Worm (Caenorhabditis elegans) whole organism, young adult: ENCODE data around the gene cav-1.

ENCODE experiments used
- C06A6.2 ChIP-seq: fragments of 200-800 bp; sonication (Bioruptor generic); conservative IDR thresholded peaks from 2 replicates; pipeline ENCODE4 v1.3.6; 2022; ENCODE audit warnings: missing genetic modification characterization, missing compliant biosample characterization
- F10E7.11 ChIP-seq: sonication (generic microtip); optimal IDR thresholded peaks from 2 replicates; lab custom pipeline; 2017; ENCODE audit warnings: mild to moderate bottlenecking, missing genetic modification characterization, moderate library complexity, missing compliant biosample characterization
- F22D6.2 ChIP-seq: sonication (generic microtip); optimal IDR thresholded peaks from 2 replicates; lab custom pipeline; 2016; ENCODE audit warnings: mild to moderate bottlenecking, missing genetic modification characterization, missing compliant biosample characterization
- F23B12.7 ChIP-seq: sonication (generic microtip); optimal IDR thresholded peaks from 2 replicates; lab custom pipeline; 2017; ENCODE audit warnings: missing genetic modification characterization, mild to moderate bottlenecking, missing compliant biosample characterization, antibody characterized with exemption, moderate library complexity; ENCODE audit not compliant: insufficient read depth
- T07F8.4 ChIP-seq: sonication (generic microtip); optimal IDR thresholded peaks from 2 replicates; lab custom pipeline; 2016; ENCODE audit warnings: mild to moderate bottlenecking, missing genetic modification characterization, moderate library complexity, missing compliant biosample characterization
- T26A5.8 ChIP-seq: sonication (generic microtip); optimal IDR thresholded peaks from 2 replicates; lab custom pipeline; 2016; ENCODE audit warnings: missing genetic modification characterization, missing compliant biosample characterization
- Y53F4B.3 ChIP-seq: fragments of 200-800 bp; sonication (Bioruptor generic); IDR thresholded peaks from 2 replicates; pipeline ENCODE4 v1.3.6; 2022; ENCODE audit warnings: missing genetic modification reagents, missing genetic modification characterization, missing compliant biosample characterization
- Y53G8AR.9 ChIP-seq: fragments of 200-800 bp; sonication (Bioruptor generic); conservative IDR thresholded peaks from 2 replicates; pipeline ENCODE4 v1.3.6; 2022; ENCODE audit warnings: missing genetic modification reagents, missing genetic modification characterization, missing compliant biosample characterization
- Y79H2A.3 ChIP-seq: fragments of 200-800 bp; sonication (Bioruptor generic); conservative IDR thresholded peaks from 2 replicates; pipeline ENCODE4 v1.3.6; 2022; ENCODE audit warnings: missing genetic modification reagents, missing genetic modification characterization, missing compliant biosample characterization
- atf-7 ChIP-seq: sonication (generic microtip); optimal IDR thresholded peaks from 2 replicates; lab custom pipeline; 2017; ENCODE audit warnings: mild to moderate bottlenecking, missing genetic modification characterization, missing compliant biosample characterization
- attf-6 ChIP-seq: fragments of 200-800 bp; sonication (Bioruptor generic); IDR thresholded peaks from 2 replicates; pipeline ENCODE4 v1.3.6; 2022; ENCODE audit warnings: missing genetic modification reagents, missing genetic modification characterization, missing compliant biosample characterization
- bed-1 ChIP-seq: fragments of 200-800 bp; sonication (Bioruptor generic); IDR thresholded peaks from 2 replicates; pipeline ENCODE4 v1.3.6; 2022; ENCODE audit warnings: missing genetic modification reagents, missing genetic modification characterization, missing compliant biosample characterization
- ccch-3 ChIP-seq: fragments of 200-800 bp; sonication (Bioruptor generic); optimal IDR thresholded peaks from 2 replicates; lab custom pipeline; 2018; ENCODE audit warnings: mild to moderate bottlenecking, missing genetic modification characterization, missing compliant biosample characterization
- cebp-1 ChIP-seq, 2 experiments: fragments of 200-800 bp in 1 of 2; sonication (Bioruptor generic) in 1 of 2; sonication (generic microtip) in 1 of 2; IDR thresholded peaks in 1 of 2; optimal IDR thresholded peaks in 1 of 2; 2 replicates each; pipeline versions ENCODE4 v1.3.6 to Lab custom; 2017 to 2022; ENCODE audit warnings: missing compliant biosample characterization in 2 of 2, missing genetic modification characterization in 2 of 2, mild to moderate bottlenecking in 1 of 2, missing genetic modification reagents in 1 of 2, moderate library complexity in 1 of 2
- ceh-27 ChIP-seq: fragments of 200-800 bp; sonication (Bioruptor generic); optimal IDR thresholded peaks from 2 replicates; lab custom pipeline; 2018; ENCODE audit warnings: mild to moderate bottlenecking, missing genetic modification characterization, moderate library complexity, missing compliant biosample characterization
- ceh-58 ChIP-seq: fragments of 200-800 bp; sonication (Bioruptor generic); IDR thresholded peaks from 2 replicates; pipeline ENCODE4 v1.3.6; 2022; ENCODE audit warnings: missing genetic modification characterization, missing compliant biosample characterization
- ceh-91 ChIP-seq: fragments of 200-800 bp; sonication (Bioruptor generic); IDR thresholded peaks from 2 replicates; pipeline ENCODE4 v1.3.6; 2022; ENCODE audit warnings: missing genetic modification reagents, missing genetic modification characterization, missing compliant biosample characterization
- die-1 ChIP-seq: sonication (generic microtip); optimal IDR thresholded peaks from 2 replicates; lab custom pipeline; 2016; ENCODE audit warnings: missing genotype, mild to moderate bottlenecking, missing genetic modification characterization, missing compliant biosample characterization
- dpff-1 ChIP-seq: sonication (generic microtip); optimal IDR thresholded peaks from 2 replicates; lab custom pipeline; 2017; ENCODE audit warnings: mild to moderate bottlenecking, missing genetic modification characterization, missing compliant biosample characterization
- efl-1 ChIP-seq: fragments of 150-350 bp; optimal IDR thresholded peaks from 2 replicates; lab custom pipeline; 2014; ENCODE audit warnings: missing biosample characterization, missing genetic modification reagents, missing genetic modification characterization
- egl-44 ChIP-seq: fragments of 200-800 bp; sonication (Bioruptor generic); IDR thresholded peaks from 2 replicates; pipeline ENCODE4 v1.3.6; 2022; ENCODE audit warnings: missing genetic modification reagents, missing genetic modification characterization, missing compliant biosample characterization
- gei-17 ChIP-seq: fragments of 200-800 bp; sonication (Bioruptor generic); optimal IDR thresholded peaks from 2 replicates; lab custom pipeline; 2018; ENCODE audit warnings: mild to moderate bottlenecking, missing genetic modification characterization, missing compliant biosample characterization
- hlh-12 ChIP-seq: sonication (generic microtip); optimal IDR thresholded peaks from 2 replicates; lab custom pipeline; 2016; ENCODE audit warnings: missing genetic modification characterization, missing compliant biosample characterization
- hmg-1.2 ChIP-seq: fragments of 200-800 bp; sonication (Bioruptor generic); IDR thresholded peaks from 2 replicates; pipeline ENCODE4 v1.3.6; 2022; ENCODE audit warnings: missing genetic modification reagents, missing genetic modification characterization, missing compliant biosample characterization
- hsf-1 ChIP-seq: fragments of 200-800 bp; sonication (Bioruptor generic); IDR thresholded peaks from 2 replicates; pipeline ENCODE4 v1.3.6; 2022; ENCODE audit warnings: missing genetic modification reagents, missing genetic modification characterization, missing compliant biosample characterization
- lag-1 ChIP-seq: fragments of 200-800 bp; sonication (Bioruptor generic); IDR thresholded peaks from 2 replicates; pipeline ENCODE4 v1.3.6; 2022; ENCODE audit warnings: missing genetic modification reagents, missing genetic modification characterization, missing compliant biosample characterization
- lin-40 ChIP-seq: sonication (generic microtip); optimal IDR thresholded peaks from 2 replicates; lab custom pipeline; 2016; ENCODE audit warnings: missing genetic modification characterization, mild to moderate bottlenecking, missing compliant biosample characterization, missing genotype, missing genetic modification reagents
- lir-1 ChIP-seq: fragments of 200-800 bp; sonication (Bioruptor generic); conservative IDR thresholded peaks from 2 replicates; pipeline ENCODE4 v1.3.6; 2022; ENCODE audit warnings: missing genetic modification reagents, missing genetic modification characterization, missing compliant biosample characterization
- lsy-27 ChIP-seq: sonication (generic microtip); optimal IDR thresholded peaks from 2 replicates; lab custom pipeline; 2017; ENCODE audit warnings: missing genetic modification characterization, mild to moderate bottlenecking, missing compliant biosample characterization, antibody characterized with exemption, missing genotype, borderline replicate concordance; ENCODE audit not compliant: insufficient read depth
- madf-10 ChIP-seq: sonication (generic microtip); optimal IDR thresholded peaks from 2 replicates; lab custom pipeline; 2016; ENCODE audit warnings: mild to moderate bottlenecking, missing genetic modification characterization, missing compliant biosample characterization
- nfya-1 ChIP-seq: sonication (generic microtip); optimal IDR thresholded peaks from 2 replicates; lab custom pipeline; 2017; ENCODE audit warnings: antibody characterized with exemption, missing compliant biosample characterization, missing genetic modification characterization, borderline replicate concordance; ENCODE audit not compliant: insufficient read depth
- nhr-120 ChIP-seq: fragments of 200-800 bp; sonication (Bioruptor generic); IDR thresholded peaks from 2 replicates; pipeline ENCODE4 v1.3.6; 2022; ENCODE audit warnings: missing genetic modification characterization, missing compliant biosample characterization
- nhr-80 ChIP-seq: sonication (generic microtip); optimal IDR thresholded peaks from 2 replicates; lab custom pipeline; 2016; ENCODE audit warnings: missing genetic modification characterization, missing compliant biosample characterization
- nhr-90 ChIP-seq: sonication (generic microtip); optimal IDR thresholded peaks from 2 replicates; lab custom pipeline; 2016; ENCODE audit warnings: missing genotype, mild to moderate bottlenecking, missing genetic modification characterization, missing compliant biosample characterization
- pha-4 ChIP-seq: fragments of 150-350 bp; sonication (generic microtip); optimal IDR thresholded peaks from 2 replicates; lab custom pipeline; 2014; ENCODE audit warnings: missing biosample characterization, missing genetic modification reagents, missing genetic modification characterization
- rec-8 ChIP-seq, 2 experiments: sonication (generic microtip); optimal IDR thresholded peaks; 2 replicates each; lab custom pipeline; 2016; ENCODE audit warnings: mild to moderate bottlenecking in 2 of 2, missing genetic modification characterization in 2 of 2, missing genetic modification reagents in 2 of 2, missing genotype in 2 of 2, missing biosample characterization in 1 of 2, missing compliant biosample characterization in 1 of 2, moderate library complexity in 1 of 2
- tbp1 ChIP-seq: fragments of 200-800 bp; sonication (Bioruptor generic); optimal IDR thresholded peaks from 2 replicates; lab custom pipeline; 2018; ENCODE audit warnings: mild to moderate bottlenecking, missing genetic modification characterization, missing compliant biosample characterization
- tbx-9 ChIP-seq: sonication (generic microtip); optimal IDR thresholded peaks from 2 replicates; lab custom pipeline; 2016; ENCODE audit warnings: borderline replicate concordance, missing genetic modification characterization, inconsistent platforms, missing compliant biosample characterization
- tlf-1 ChIP-seq: fragments of 200-800 bp; sonication (Bioruptor generic); optimal IDR thresholded peaks from 2 replicates; lab custom pipeline; 2018; ENCODE audit warnings: mild to moderate bottlenecking, missing genetic modification characterization, missing compliant biosample characterization
- unc-62 ChIP-seq: fragments of 150-350 bp; optimal IDR thresholded peaks from 2 replicates; lab custom pipeline; 2014; ENCODE audit warnings: missing biosample characterization, missing genetic modification reagents, missing genetic modification characterization
- zim-3 ChIP-seq: sonication (generic microtip); optimal IDR thresholded peaks from 2 replicates; lab custom pipeline; 2017; ENCODE audit warnings: mild to moderate bottlenecking, missing genetic modification characterization, moderate library complexity, missing compliant biosample characterization
- ztf-22 ChIP-seq: fragments of 200-800 bp; sonication (Bioruptor generic); optimal IDR thresholded peaks from 2 replicates; lab custom pipeline; 2018; ENCODE audit warnings: mild to moderate bottlenecking, missing genetic modification characterization, moderate library complexity, missing compliant biosample characterization
- ztf-28 ChIP-seq: fragments of 200-800 bp; sonication (Bioruptor generic); IDR thresholded peaks from 2 replicates; pipeline ENCODE4 v1.3.6; 2022; ENCODE audit warnings: missing genetic modification reagents, missing genetic modification characterization, missing compliant biosample characterization
- ztf-6 ChIP-seq: fragments of 200-800 bp; sonication (Bioruptor generic); IDR thresholded peaks from 2 replicates; pipeline ENCODE4 v1.3.6; 2022; ENCODE audit warnings: missing genetic modification reagents, missing genetic modification characterization, missing compliant biosample characterization

The cav-1 gene

DNA sequence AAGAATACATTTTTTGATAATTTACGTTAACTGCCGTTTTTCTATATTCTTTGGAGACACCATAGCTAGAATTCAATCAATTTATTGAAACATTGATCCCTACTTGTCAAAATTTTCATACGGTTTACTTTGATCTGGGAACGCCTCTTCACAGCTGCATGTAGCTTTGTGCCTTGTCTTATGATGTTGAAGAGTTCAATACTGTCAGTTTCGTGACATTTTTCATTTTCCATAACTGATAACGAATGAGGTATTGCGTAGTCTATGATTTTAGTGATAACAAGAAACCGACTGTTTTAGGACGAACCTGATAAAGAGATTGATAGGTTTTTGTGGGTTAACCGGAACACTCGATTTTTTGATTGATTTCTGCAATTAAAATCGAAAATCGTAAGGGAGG is 29.1 kb downstream of the cav-1 start (continued):
- TF ChIP-seq atf-7 (tag; lab: Kevin White, UChicago) (peak; percentile 74), ztf-22 (GFP tag; lab: Kevin White, UChicago) (peak; percentile 90), ceh-91 (GFP tag; lab: Robert Waterston, UW) (no peak), cebp-1 (GFP tag; IDR thresholded peaks at IDR 0.05; lab: Robert Waterston, UW) (no peak), cebp-1 (tag; optimal IDR thresholded peaks at IDR 0.05; lab: Kevin White, UChicago) (peak; percentile 54), madf-10 (peak; percentile 42), Y53G8AR.9 (GFP tag; lab: Robert Waterston, UW) (no peak), zim-3 (tag; lab: Kevin White, UChicago) (no peak), tlf-1 (GFP tag; lab: Kevin White, UChicago) (peak; percentile 54), F22D6.2 (tag; lab: Kevin White, UChicago) (peak; percentile 0)

- TF ChIP-seq hmg-1.2 (GFP tag; lab: Robert Waterston, UW) (peak; percentile 53; the same call in 1 of the 2 replicates), F23B12.7 (tag; lab: Kevin White, UChicago) (no peak), gei-17 (GFP tag; lab: Kevin White, UChicago) (no peak), lag-1 (GFP tag; lab: Robert Waterston, UW) (no peak), nhr-90 (tag; lab: Kevin White, UChicago) (no peak), efl-1 (GFP tag; lab: Kevin White, UChicago) (no peak), nhr-80 (tag; lab: Kevin White, UChicago) (peak; percentile 75)
Measured at ce11 chrIV:9802711-9803110, 30.4 kb downstream of the cav-1 start, which contains the start of gene fat-3. fat-3 (plus strand) TSS chrIV:9803023.

ce11 chrIV:9803544-9803943 is 31.2 kb downstream of the cav-1 start:
- TF ChIP-seq rec-8 (tag; optimal IDR thresholded peaks at IDR 0.05; lab: Kevin White, UChicago): no peak
- TF ChIP-seq ceh-58 (GFP tag; lab: Robert Waterston, UW): no peak
- TF ChIP-seq ztf-28: no peak
- no peak for TF ChIP-seq dpff-1 (tag; lab: Kevin White, UChicago)
- TF ChIP-seq atf-7 (tag; lab: Kevin White, UChicago): no peak
- TF ChIP-seq tbx-9 (tag; lab: Kevin White, UChicago): no peak
- no peak for TF ChIP-seq tlf-1 (GFP tag; lab: Kevin White, UChicago)
- no peak for TF ChIP-seq die-1 (tag; lab: Kevin White, UChicago)
- TF ChIP-seq unc-62 (GFP tag; lab: Kevin White, UChicago): no peak
- peak; percentile 18 for TF ChIP-seq lin-40 (tag; lab: Kevin White, UChicago)
- TF ChIP-seq nfya-1 (tag; lab: Kevin White, UChicago): no peak
- TF ChIP-seq bed-1 (GFP tag; lab: Robert Waterston, UW): no peak
- no peak for TF ChIP-seq ceh-91 (GFP tag; lab: Robert Waterston, UW)
- no peak for TF ChIP-seq attf-6
- TF ChIP-seq ceh-27 (GFP tag; lab: Kevin White, UChicago): no peak
- TF ChIP-seq hmg-1.2 (GFP tag; lab: Robert Waterston, UW): peak; percentile 75; the same call in 1 of the 2 replicates
- peak; percentile 74 for TF ChIP-seq nhr-80 (tag; lab: Kevin White, UChicago)
- no peak for TF ChIP-seq F10E7.11 (tag; lab: Kevin White, UChicago)
- TF ChIP-seq lsy-27 (tag; lab: Kevin White, UChicago): no peak
- no peak for TF ChIP-seq lir-1 (GFP tag; lab: Robert Waterston, UW)
- no peak for TF ChIP-seq ccch-3 (GFP tag; lab: Kevin White, UChicago)
- no peak for TF ChIP-seq hsf-1 (GFP tag; lab: Robert Waterston, UW)
- no peak for TF ChIP-seq Y79H2A.3 (GFP tag; lab: Robert Waterston, UW)
- TF ChIP-seq nhr-120: no peak
- TF ChIP-seq tbp1 (GFP tag; lab: Kevin White, UChicago): peak; percentile 24
- no peak for TF ChIP-seq hlh-12 (tag; lab: Kevin White, UChicago)
- no peak for TF ChIP-seq T07F8.4
- TF ChIP-seq pha-4 (tag; lab: Kevin White, UChicago): no peak
- 0 out of 2 replicates have a peak, but pooled peaks have one; percentile 15 for TF ChIP-seq egl-44
- TF ChIP-seq ztf-6 (GFP tag; lab: Robert Waterston, UW): no peak
- TF ChIP-seq C06A6.2 (GFP tag; lab: Robert Waterston, UW): no peak
- no peak for TF ChIP-seq Y53F4B.3 (GFP tag; lab: Robert Waterston, UW)
- TF ChIP-seq T26A5.8: no peak
